Worm (Caenorhabditis elegans) whole organism, midembryonic: ENCODE measurements around the gene nhr-270.
"Not testable (repeated sequence)": the region's sequence is repeated elsewhere in the genome, so short reads cannot be mapped to it uniquely, and the experiment has no call there.

Experiments used
- T22C8.4 ChIP-seq: fragments of 200-800 bp; sonication (Bioruptor generic); IDR thresholded peaks from 2 replicates; pipeline ENCODE4 v1.3.6; 2022; ENCODE audit warnings: missing genetic modification characterization, missing compliant biosample characterization
- cog-1 ChIP-seq: sonication (generic microtip); optimal IDR thresholded peaks from 2 replicates; lab custom pipeline; 2016; ENCODE audit warnings: missing genetic modification characterization, missing compliant biosample characterization
- flt-1 ChIP-seq: fragments of 200-800 bp; sonication (Bioruptor generic); IDR thresholded peaks from 2 replicates; pipeline ENCODE4 v1.3.6; 2022; ENCODE audit warnings: missing genetic modification characterization, missing compliant biosample characterization
- klf-2 ChIP-seq: fragments of 200-800 bp; sonication (Bioruptor generic); conservative IDR thresholded peaks from 2 replicates; pipeline ENCODE4 v1.3.6; 2022; ENCODE audit warnings: missing genetic modification reagents, missing genetic modification characterization, missing compliant biosample characterization
- med-1 ChIP-seq: sonication (generic microtip); optimal IDR thresholded peaks from 2 replicates; lab custom pipeline; 2017; ENCODE audit warnings: missing genetic modification characterization, mild to moderate bottlenecking, missing compliant biosample characterization, antibody characterized with exemption, missing genetic modification reagents; ENCODE audit not compliant: insufficient read depth
- ref-1 ChIP-seq: fragments of 200-800 bp; sonication (Bioruptor generic); conservative IDR thresholded peaks from 2 replicates; pipeline ENCODE4 v1.3.6; 2022; ENCODE audit warnings: missing genetic modification reagents, missing genetic modification characterization, missing compliant biosample characterization
- tab-1 ChIP-seq: fragments of 200-800 bp; sonication (Bioruptor generic); IDR thresholded peaks from 2 replicates; pipeline ENCODE4 v1.3.6; 2022; ENCODE audit warnings: missing genetic modification characterization, missing compliant biosample characterization
- ztf-23 ChIP-seq: fragments of 200-800 bp; sonication (Bioruptor generic); IDR thresholded peaks from 2 replicates; pipeline ENCODE4 v1.3.6; 2022; ENCODE audit warnings: missing genetic modification reagents, missing genetic modification characterization, missing compliant biosample characterization
- ztf-29 ChIP-seq: fragments of 200-800 bp; sonication (Bioruptor generic); IDR thresholded peaks from 2 replicates; pipeline ENCODE4 v1.3.6; 2022; ENCODE audit warnings: missing genetic modification reagents, missing genetic modification characterization, missing compliant biosample characterization

nhr-270 gene

DNA sequence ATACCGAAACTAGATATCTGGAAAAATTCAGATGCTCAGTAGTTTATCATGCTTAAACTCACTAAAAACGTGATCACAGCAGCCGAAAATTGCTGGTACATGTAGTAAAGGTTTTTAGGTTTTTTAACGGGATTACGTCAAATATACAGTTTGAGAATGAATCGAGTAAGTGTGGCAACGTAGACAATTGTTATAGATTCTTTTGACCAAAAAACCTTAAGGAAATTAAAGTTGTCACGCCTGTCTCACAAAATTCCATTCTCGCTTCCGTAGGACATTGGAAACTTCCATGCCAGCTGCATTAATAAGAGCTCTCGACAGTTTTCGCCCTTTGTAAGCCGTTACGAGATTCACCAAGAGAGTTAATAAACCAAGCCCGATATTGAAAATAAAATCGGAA is 18.4 kb upstream of the nhr-270 start, which contains the start of gene srx-31:
Gene srx-31 (minus strand): TSS at position 101 of the 400 bp plus-strand sequence.
- TF ChIP-seq ztf-29; klf-2 (GFP tag; lab: Robert Waterston, UW); cog-1 (tag; lab: Kevin White, UChicago): not testable (repeated sequence)

DNA sequence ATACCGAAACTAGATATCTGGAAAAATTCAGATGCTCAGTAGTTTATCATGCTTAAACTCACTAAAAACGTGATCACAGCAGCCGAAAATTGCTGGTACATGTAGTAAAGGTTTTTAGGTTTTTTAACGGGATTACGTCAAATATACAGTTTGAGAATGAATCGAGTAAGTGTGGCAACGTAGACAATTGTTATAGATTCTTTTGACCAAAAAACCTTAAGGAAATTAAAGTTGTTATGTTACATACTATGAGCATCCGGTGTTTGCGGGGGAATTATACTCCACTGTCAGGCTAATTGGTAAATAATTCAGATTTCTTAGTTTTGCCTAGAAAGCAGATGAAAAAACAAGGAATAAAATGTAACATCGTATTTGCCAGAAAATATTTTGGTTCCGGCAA is 16.1 kb upstream of the nhr-270 start, which contains the start of gene srx-32:
Gene srx-32 (minus strand): TSS at position 101 of the 400 bp plus-strand sequence.
- not testable (repeated sequence) for TF ChIP-seq ztf-23, flt-1, klf-2 (GFP tag; lab: Robert Waterston, UW)

- no peak for TF ChIP-seq tab-1
- TF ChIP-seq med-1 (GFP tag; lab: Kevin White, UChicago): no peak
- no peak for TF ChIP-seq klf-2 (GFP tag; lab: Robert Waterston, UW)
- no peak for TF ChIP-seq ztf-29
- TF ChIP-seq ztf-23 (GFP tag; lab: Robert Waterston, UW): no peak
- no peak for TF ChIP-seq T22C8.4 (GFP tag; lab: Robert Waterston, UW)
- TF ChIP-seq flt-1 (GFP tag; lab: Robert Waterston, UW): no peak
- TF ChIP-seq ref-1: no peak
- TF ChIP-seq cog-1 (tag; lab: Kevin White, UChicago): no peak
Measured at ce11 chrV:817182-817581, 12.6 kb upstream of the nhr-270 start, which contains the start of gene R13D11.1. Gene R13D11.1 (plus strand): TSS chrV:817482.

ce11 chrV:814716-815115 is 10.2 kb upstream of the nhr-270 start, which contains the start of gene R13D11.3:
Gene R13D11.3 (plus strand): TSS chrV:815016.
- TF ChIP-seq med-1 (GFP tag; lab: Kevin White, UChicago) (no peak), T22C8.4 (GFP tag; lab: Robert Waterston, UW) (no peak), ztf-29 (no peak), flt-1 (GFP tag; lab: Robert Waterston, UW) (no peak), ztf-23 (GFP tag; lab: Robert Waterston, UW) (no peak), ref-1 (no peak), klf-2 (GFP tag; lab: Robert Waterston, UW) (no peak), tab-1 (no peak), cog-1 (tag; lab: Kevin White, UChicago) (no peak)

DNA sequence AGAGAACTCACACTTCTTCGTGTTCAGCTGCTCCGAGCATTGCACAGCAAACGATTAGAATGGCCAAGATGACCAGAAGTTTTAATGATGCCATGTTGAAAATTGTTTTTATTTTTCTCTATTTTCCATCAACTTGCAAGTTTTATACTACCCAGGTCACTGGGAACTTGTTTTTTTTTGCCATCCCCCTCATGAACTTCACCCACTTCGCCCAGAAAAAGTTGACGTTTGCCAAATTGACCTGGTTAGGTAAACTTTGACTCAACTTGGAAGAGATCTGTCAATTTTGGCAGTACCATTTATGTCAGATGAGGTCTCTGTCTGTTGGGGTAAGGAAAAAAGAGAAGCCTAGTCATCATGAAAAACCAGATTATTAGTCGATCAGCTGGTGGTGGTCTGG is 8.6 kb upstream of the nhr-270 start, which contains the start of gene R13D11.10:
Gene R13D11.10 (minus strand): TSS at position 101 of the 400 bp plus-strand sequence.
- TF ChIP-seq T22C8.4 (GFP tag; lab: Robert Waterston, UW): no peak
- TF ChIP-seq klf-2 (GFP tag; lab: Robert Waterston, UW): no peak
- no peak for TF ChIP-seq tab-1
- no peak for TF ChIP-seq med-1 (GFP tag; lab: Kevin White, UChicago)
- TF ChIP-seq ref-1: no peak
- TF ChIP-seq ztf-29: no peak
- TF ChIP-seq flt-1 (GFP tag; lab: Robert Waterston, UW): no peak
- no peak for TF ChIP-seq cog-1 (tag; lab: Kevin White, UChicago)
- no peak for TF ChIP-seq ztf-23 (GFP tag; lab: Robert Waterston, UW)

DNA sequence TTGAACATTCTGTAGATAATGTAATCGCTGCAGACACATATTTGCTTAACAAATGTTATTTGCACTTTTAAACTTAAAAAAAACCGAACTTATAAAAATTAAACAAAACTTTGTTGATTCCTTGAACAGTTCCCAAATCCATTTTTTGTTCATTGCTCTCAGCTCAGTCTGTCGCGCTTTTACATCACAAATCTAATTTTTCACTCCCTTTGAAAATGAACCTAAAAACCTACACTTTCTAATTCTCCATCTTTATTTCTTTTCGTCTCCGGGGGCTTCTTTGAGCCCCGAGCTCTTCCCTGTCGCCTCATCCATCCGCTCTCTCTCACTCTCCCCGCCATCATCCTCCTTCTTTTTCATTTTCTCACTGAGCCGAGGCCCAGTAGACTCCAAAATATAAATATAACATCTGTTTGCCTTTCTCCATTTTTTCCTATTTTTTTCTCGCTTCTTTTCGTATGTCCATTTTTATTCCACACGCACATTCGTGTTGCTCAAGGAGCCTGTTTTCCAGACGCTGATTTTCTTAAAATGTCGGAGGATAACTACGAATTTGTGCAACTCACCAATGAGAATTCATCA is 5.8 kb upstream of the nhr-270 start, which contains the start of gene R13D11.4:
Gene R13D11.4 (plus strand): TSS at position 532 of the 582 bp plus-strand sequence.
- no peak for TF ChIP-seq flt-1 (GFP tag; lab: Robert Waterston, UW)

DNA sequence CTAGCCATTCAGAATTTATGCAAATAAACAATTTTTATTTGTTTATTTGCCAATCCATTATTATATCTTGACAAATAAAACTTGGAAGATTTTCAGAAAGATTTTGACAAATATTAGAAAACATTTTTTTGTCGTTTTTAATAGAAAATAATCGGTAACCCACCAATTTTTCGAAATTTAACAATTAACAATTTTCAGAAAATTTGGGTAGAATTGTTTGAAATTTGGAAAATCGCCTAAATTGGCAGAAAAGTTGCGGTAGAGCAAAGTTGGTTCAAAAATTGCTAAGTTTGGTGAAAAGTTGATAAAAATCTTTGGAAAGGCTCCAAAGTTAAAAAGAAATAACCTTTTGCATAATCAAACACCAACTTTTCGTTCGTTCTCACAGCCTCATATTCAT is 3.7 kb upstream of the nhr-270 start:
- TF ChIP-seq klf-2 (GFP tag; lab: Robert Waterston, UW) (no peak), ref-1 (no peak), cog-1 (tag; lab: Kevin White, UChicago) (no peak), T22C8.4 (GFP tag; lab: Robert Waterston, UW) (no peak), tab-1 (no peak), flt-1 (GFP tag; lab: Robert Waterston, UW) (no peak), med-1 (GFP tag; lab: Kevin White, UChicago) (no peak), ztf-29 (no peak), ztf-23 (GFP tag; lab: Robert Waterston, UW) (no peak)

ce11 chrV:803472-803871 is 1.1 kb downstream of the nhr-270 start:
- TF ChIP-seq ztf-23 (GFP tag; lab: Robert Waterston, UW) (no peak), ref-1 (no peak), flt-1 (GFP tag; lab: Robert Waterston, UW) (no peak), T22C8.4 (GFP tag; lab: Robert Waterston, UW) (no peak), cog-1 (tag; lab: Kevin White, UChicago) (no peak), med-1 (GFP tag; lab: Kevin White, UChicago) (no peak), klf-2 (GFP tag; lab: Robert Waterston, UW) (no peak)

DNA sequence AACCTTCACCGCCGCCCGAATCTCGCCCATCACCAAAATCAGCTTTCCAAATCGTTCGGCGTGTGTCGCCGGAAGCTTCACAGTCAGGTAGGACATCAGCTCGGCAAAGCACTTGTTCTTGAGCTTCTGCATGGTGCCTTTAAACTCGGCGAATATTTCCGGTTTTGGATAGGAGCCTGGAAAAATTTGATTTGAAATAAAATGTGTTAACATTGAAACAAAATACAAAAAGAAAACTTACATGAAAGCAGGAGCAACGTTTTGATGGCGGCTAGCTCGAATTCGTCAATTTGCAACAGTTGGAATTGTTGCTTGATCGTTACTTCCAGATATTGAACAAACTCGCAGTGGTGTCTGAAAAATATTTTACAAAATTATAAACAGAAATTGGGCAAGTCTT is 1.8 kb downstream of the nhr-270 start:
- TF ChIP-seq tab-1 (no peak), cog-1 (tag; lab: Kevin White, UChicago) (no peak), flt-1 (GFP tag; lab: Robert Waterston, UW) (no peak), T22C8.4 (GFP tag; lab: Robert Waterston, UW) (no peak), klf-2 (GFP tag; lab: Robert Waterston, UW) (no peak), ref-1 (no peak), ztf-23 (GFP tag; lab: Robert Waterston, UW) (no peak), ztf-29 (no peak), med-1 (GFP tag; lab: Kevin White, UChicago) (no peak)

DNA sequence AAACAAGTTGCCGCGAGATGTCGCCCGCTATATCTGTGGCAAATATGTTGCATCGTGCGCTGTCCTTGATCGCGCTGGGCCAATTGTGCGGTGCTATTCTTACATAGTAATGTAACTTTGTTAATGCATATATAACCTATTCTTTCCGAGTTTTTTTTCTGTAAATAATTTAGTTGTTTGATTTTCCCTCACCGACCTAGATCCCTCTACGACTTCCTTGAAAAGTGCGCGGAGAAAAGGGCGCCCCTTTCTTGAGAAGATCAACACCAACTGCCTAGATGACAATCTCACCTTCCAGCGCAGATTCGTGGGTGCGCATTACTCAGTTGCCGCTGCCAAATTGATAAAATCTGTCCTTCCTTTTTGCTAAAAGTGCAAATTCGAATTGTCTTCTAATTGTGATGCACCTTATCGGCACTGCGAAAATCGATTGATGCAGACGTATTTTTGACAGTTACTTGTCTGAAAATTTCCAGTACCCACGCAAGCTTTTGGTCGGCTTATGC is 2.9 kb downstream of the nhr-270 start:
- TF ChIP-seq T22C8.4 (GFP tag; lab: Robert Waterston, UW) (no peak), ref-1 (no peak), flt-1 (GFP tag; lab: Robert Waterston, UW) (no peak)
